Worm (Caenorhabditis elegans): ENCODE data around the gene lgc-57.

The lgc-57 gene

DNA sequence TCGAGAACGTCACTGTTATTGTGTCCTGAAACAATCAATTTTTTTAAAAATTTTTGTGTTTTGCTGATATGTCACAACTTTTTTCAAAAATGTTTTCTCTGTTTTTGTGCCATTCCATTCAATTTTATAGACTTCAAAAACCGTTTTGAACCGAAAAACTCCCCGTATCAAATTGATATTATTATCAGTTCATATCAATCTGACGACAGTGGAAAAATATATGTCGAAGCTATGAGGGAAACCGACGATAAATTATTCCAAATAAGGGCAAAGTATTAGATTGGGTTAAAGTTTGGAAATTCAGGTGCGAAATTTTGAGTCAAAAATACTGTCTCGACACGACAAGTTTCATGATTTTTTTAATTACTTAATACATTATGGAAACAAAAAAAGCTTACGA lies 38.4 kb upstream of the lgc-57 start:
- no peak for TF ChIP-seq mep-1 (tag; optimal IDR thresholded peaks at IDR 0.05)
- TF ChIP-seq ztf-11 (tag; optimal IDR thresholded peaks at IDR 0.05), result no peak
- TF ChIP-seq nhr-2 (tag; optimal IDR thresholded peaks at IDR 0.05), result no peak
- TF ChIP-seq ceh-39 (tag; optimal IDR thresholded peaks at IDR 0.05), result no peak
- TF ChIP-seq pha-4 (tag; optimal IDR thresholded peaks at IDR 0.05), result no peak
- no peak for TF ChIP-seq nhr-12 (tag; optimal IDR thresholded peaks at IDR 0.05)
- TF ChIP-seq blmp-1 (tag; optimal IDR thresholded peaks at IDR 0.05), result no peak
- no peak for TF ChIP-seq nhr-28 (tag; optimal IDR thresholded peaks at IDR 0.05)
- no peak for TF ChIP-seq ces-1 (GFP tag; optimal IDR thresholded peaks at IDR 0.05)
- TF ChIP-seq lsy-2 (tag; optimal IDR thresholded peaks at IDR 0.05), result no peak
- TF ChIP-seq nhr-76 (tag; optimal IDR thresholded peaks at IDR 0.05), result no peak
- TF ChIP-seq drap-1 (GFP tag; optimal IDR thresholded peaks at IDR 0.05), result no peak
- TF ChIP-seq flh-1 (GFP tag; optimal IDR thresholded peaks at IDR 0.05), result no peak

- TF ChIP-seq zip-8 (tag; optimal IDR thresholded peaks at IDR 0.05), result no peak
- no peak for TF ChIP-seq nhr-28 (tag; optimal IDR thresholded peaks at IDR 0.05)
- no peak for TF ChIP-seq ztf-11 (tag; optimal IDR thresholded peaks at IDR 0.05)
- no peak for TF ChIP-seq lin-13 (tag; optimal IDR thresholded peaks at IDR 0.05)
- TF ChIP-seq mep-1 (tag; optimal IDR thresholded peaks at IDR 0.05), result no peak
- TF ChIP-seq lsy-2 (tag; optimal IDR thresholded peaks at IDR 0.05), result no peak
- TF ChIP-seq sptf-1 (tag; optimal IDR thresholded peaks at IDR 0.05), result no peak
- TF ChIP-seq nhr-237 (tag; optimal IDR thresholded peaks at IDR 0.05), result no peak
- TF ChIP-seq lin-32 (GFP tag; optimal IDR thresholded peaks at IDR 0.05), result no peak
- no peak for TF ChIP-seq nhr-2 (tag; optimal IDR thresholded peaks at IDR 0.05)
- no peak for TF ChIP-seq nhr-12 (tag; optimal IDR thresholded peaks at IDR 0.05)
- no peak for TF ChIP-seq elt-3 (tag; optimal IDR thresholded peaks at IDR 0.05)
- no peak for TF ChIP-seq blmp-1 (tag; optimal IDR thresholded peaks at IDR 0.05)
- TF ChIP-seq ham-2 (GFP tag; optimal IDR thresholded peaks at IDR 0.05), result no peak
- TF ChIP-seq cnd-1 (tag; optimal IDR thresholded peaks at IDR 0.05), result no peak
- TF ChIP-seq unc-62 (GFP tag; optimal IDR thresholded peaks at IDR 0.05), result no peak
Measured at ce11 chrII:10657632-10658108, 37.1 kb upstream of the lgc-57 start, which contains the start of gene lact-3. lact-3 (minus strand) TSS chrII:10657682.

- TF ChIP-seq mls-2 (tag; optimal IDR thresholded peaks at IDR 0.05), result no peak
- TF ChIP-seq ces-1 (GFP tag; optimal IDR thresholded peaks at IDR 0.05), result peak; percentile 34
- no peak for TF ChIP-seq unc-39 (tag; optimal IDR thresholded peaks at IDR 0.05)
- no peak for TF ChIP-seq ztf-11 (tag; optimal IDR thresholded peaks at IDR 0.05)
- TF ChIP-seq cnd-1 (tag; optimal IDR thresholded peaks at IDR 0.05), result no peak
- TF ChIP-seq ham-2 (GFP tag; optimal IDR thresholded peaks at IDR 0.05), result no peak
- TF ChIP-seq nhr-28 (tag; optimal IDR thresholded peaks at IDR 0.05), result no peak
- no peak for TF ChIP-seq zip-8 (tag; optimal IDR thresholded peaks at IDR 0.05)
- peak; percentile 52 for TF ChIP-seq ceh-39 (tag; optimal IDR thresholded peaks at IDR 0.05)
- TF ChIP-seq nhr-237 (tag; optimal IDR thresholded peaks at IDR 0.05), result peak; percentile 69
- no peak for TF ChIP-seq bed-3 (GFP tag; optimal IDR thresholded peaks at IDR 0.05)
- no peak for TF ChIP-seq nhr-12 (tag; optimal IDR thresholded peaks at IDR 0.05)
- TF ChIP-seq flh-1 (GFP tag; optimal IDR thresholded peaks at IDR 0.05), result no peak
- TF ChIP-seq mep-1 (tag; optimal IDR thresholded peaks at IDR 0.05), result peak; percentile 87
- no peak for TF ChIP-seq pha-4 (tag; optimal IDR thresholded peaks at IDR 0.05)
- no peak for TF ChIP-seq nhr-2 (tag; optimal IDR thresholded peaks at IDR 0.05)
- TF ChIP-seq unc-120 (tag; optimal IDR thresholded peaks at IDR 0.05; ENCODE audit: poor library complexity, severe bottlenecking), result peak; percentile 72
- no peak for TF ChIP-seq elt-1 (tag; optimal IDR thresholded peaks at IDR 0.05; ENCODE audit: borderline replicate concordance, insufficient read depth)
- no peak for TF ChIP-seq blmp-1 (tag; optimal IDR thresholded peaks at IDR 0.05)
- no peak for TF ChIP-seq snpc-4 (tag; optimal IDR thresholded peaks at IDR 0.05)
- peak; percentile 61 for TF ChIP-seq lin-13 (tag; optimal IDR thresholded peaks at IDR 0.05)
- TF ChIP-seq mab-5 (tag; optimal IDR thresholded peaks at IDR 0.05), result no peak
- TF ChIP-seq hlh-1 (tag; optimal IDR thresholded peaks at IDR 0.05), result peak; percentile 57
- TF ChIP-seq ceh-83 (GFP tag; optimal IDR thresholded peaks at IDR 0.05), result no peak
- no peak for TF ChIP-seq sptf-1 (tag; optimal IDR thresholded peaks at IDR 0.05)
- TF ChIP-seq ceh-43 (GFP tag; optimal IDR thresholded peaks at IDR 0.05), result no peak
- no peak for TF ChIP-seq sem-2 (GFP tag; optimal IDR thresholded peaks at IDR 0.05)
- peak; percentile 31 for TF ChIP-seq unc-62 (GFP tag; optimal IDR thresholded peaks at IDR 0.05)
- TF ChIP-seq tbx-8 (GFP tag; optimal IDR thresholded peaks at IDR 0.05), result no peak
- no peak for TF ChIP-seq M03D4.4 (tag; optimal IDR thresholded peaks at IDR 0.05)
- TF ChIP-seq lin-32 (GFP tag; optimal IDR thresholded peaks at IDR 0.05), result no peak
- TF ChIP-seq drap-1 (GFP tag; optimal IDR thresholded peaks at IDR 0.05), result no peak
- TF ChIP-seq lsy-2 (tag; optimal IDR thresholded peaks at IDR 0.05), result peak; percentile 70
- TF ChIP-seq nhr-76 (tag; optimal IDR thresholded peaks at IDR 0.05), result no peak
- no peak for TF ChIP-seq elt-3 (tag; optimal IDR thresholded peaks at IDR 0.05)
Measured at ce11 chrII:10658576-10659256, 36.1 kb upstream of the lgc-57 start, which contains the start of the genes snu-13 and rsp-7. snu-13 (minus strand) TSS chrII:10658626. rsp-7 (plus strand) TSS chrII:10659206.

All from whole organism, mixed stage, embryonic.